Worm (Caenorhabditis elegans): ENCODE data around the gene Y53F4B.27.
A peak's percentile ranks its signal among the peaks of the same experiment; 100 is the strongest.
"Not testable (repeated sequence)": the region's sequence is repeated elsewhere in the genome, so short reads cannot be mapped to it uniquely, and the experiment has no call there.

Gene Y53F4B.27

DNA sequence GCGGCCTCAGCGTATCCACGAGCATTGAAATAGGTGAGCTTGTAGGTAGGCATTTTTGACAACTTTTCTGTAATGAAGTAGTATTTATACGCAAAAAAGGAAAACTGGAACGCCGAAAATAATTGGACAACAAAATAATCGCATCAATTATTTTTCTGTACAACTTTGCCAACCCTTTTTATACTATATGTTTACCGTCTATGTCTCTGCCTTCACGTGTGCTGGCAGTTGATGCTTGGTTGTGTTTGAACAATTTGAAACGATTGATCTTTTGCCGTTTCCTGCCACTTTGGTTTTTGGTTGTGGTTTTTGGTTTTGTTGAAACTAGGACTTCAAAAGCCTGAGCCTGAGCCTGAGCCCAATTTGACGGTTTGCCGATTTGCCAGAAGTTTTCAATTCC, 21.6 kb downstream of the Y53F4B.27 start, which contains the start of gene gst-28:
Gene gst-28, minus strand, starts transcription at position 238 of the 400 bp plus-strand sequence.
- no peak for TF ChIP-seq ztf-11 (tag; optimal IDR thresholded peaks at IDR 0.05)
- TF ChIP-seq sma-9 (GFP tag; optimal IDR thresholded peaks at IDR 0.05): peak; percentile 14
- TF ChIP-seq sma-9 (tag; optimal IDR thresholded peaks at IDR 0.05): no peak

DNA sequence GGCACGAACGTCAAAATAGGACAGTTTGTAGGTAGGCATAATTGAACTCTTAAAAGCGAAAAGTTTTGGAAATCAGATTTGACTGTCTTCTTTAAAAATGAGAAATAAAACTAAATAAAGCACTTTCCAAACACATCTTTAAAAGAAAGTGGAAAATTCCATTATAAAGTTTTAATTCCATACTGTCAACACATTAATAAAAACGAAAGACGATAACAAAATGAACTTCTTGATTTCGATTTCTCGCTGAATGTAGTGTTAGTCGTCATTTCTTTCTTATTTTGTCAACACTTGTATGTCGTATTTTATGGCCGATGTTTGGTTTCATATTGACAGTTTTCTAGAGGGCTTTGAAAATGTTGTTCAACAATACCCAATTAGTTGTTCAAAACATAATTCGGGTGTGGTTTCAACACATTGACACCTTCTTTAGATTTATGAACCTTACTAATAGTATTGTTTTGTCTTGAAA, 24.2 kb downstream of the Y53F4B.27 start, which contains the start of gene gst-29:
Gene gst-29, minus strand, starts transcription at position 51 of the 472 bp plus-strand sequence.
- no peak for TF ChIP-seq F13H6.1 (tag; optimal IDR thresholded peaks at IDR 0.05)
- TF ChIP-seq Y55F3AM.14 (GFP tag; optimal IDR thresholded peaks at IDR 0.05): no peak
- no peak for TF ChIP-seq zag-1 (tag; optimal IDR thresholded peaks at IDR 0.05)
- TF ChIP-seq ztf-4 (tag; optimal IDR thresholded peaks at IDR 0.05): no peak
- no peak for TF ChIP-seq R02D3.7 (tag; optimal IDR thresholded peaks at IDR 0.05)
- TF ChIP-seq nhr-237 (tag; optimal IDR thresholded peaks at IDR 0.05): no peak
- no peak for TF ChIP-seq mdl-1 (tag; optimal IDR thresholded peaks at IDR 0.05)
- no peak for TF ChIP-seq egl-27 (tag; optimal IDR thresholded peaks at IDR 0.05)
- TF ChIP-seq dmd-4 (tag; optimal IDR thresholded peaks at IDR 0.05): no peak
- no peak for TF ChIP-seq ceh-82 (tag; optimal IDR thresholded peaks at IDR 0.05)
- no peak for TF ChIP-seq blmp-1 (tag; optimal IDR thresholded peaks at IDR 0.05; ENCODE audit: insufficient read depth)
- no peak for TF ChIP-seq elt-1 (tag; optimal IDR thresholded peaks at IDR 0.05)
- TF ChIP-seq ztf-11 (tag; optimal IDR thresholded peaks at IDR 0.05): no peak
- no peak for TF ChIP-seq gmeb-1 (tag; optimal IDR thresholded peaks at IDR 0.05)
- TF ChIP-seq lsy-2 (tag; optimal IDR thresholded peaks at IDR 0.05): no peak
- no peak for TF ChIP-seq lin-39 (tag; optimal IDR thresholded peaks at IDR 0.05)
- TF ChIP-seq C34F6.9 (tag; optimal IDR thresholded peaks at IDR 0.05): no peak
- no peak for TF ChIP-seq aly-2 (tag; optimal IDR thresholded peaks at IDR 0.05)

DNA sequence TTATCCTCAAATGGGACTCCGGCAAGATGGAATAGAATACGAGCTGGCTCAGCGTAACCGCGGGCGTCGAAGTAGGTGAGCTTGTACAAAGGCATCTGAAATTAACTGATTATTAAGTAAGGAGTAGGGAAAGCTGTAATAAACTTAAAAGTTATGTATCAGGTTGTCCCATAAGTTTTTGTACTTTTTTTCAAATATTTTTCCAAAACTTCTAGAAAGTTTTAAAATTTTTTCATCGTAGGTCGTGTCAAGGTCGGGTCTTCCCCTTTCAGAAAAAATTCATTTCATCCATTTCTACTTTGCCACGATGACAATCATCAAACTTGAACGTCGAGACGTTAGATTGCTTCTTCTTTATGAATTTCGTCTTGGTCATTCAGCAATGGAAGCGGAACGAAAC, 26.1 kb downstream of the Y53F4B.27 start, which contains the start of gene gst-39:
Gene gst-39, minus strand, starts transcription at position 101 of the 400 bp plus-strand sequence.
- TF ChIP-seq zag-1, mbf-1, ZK546.5 (tag; optimal IDR thresholded peaks at IDR 0.05): not testable (repeated sequence)

DNA sequence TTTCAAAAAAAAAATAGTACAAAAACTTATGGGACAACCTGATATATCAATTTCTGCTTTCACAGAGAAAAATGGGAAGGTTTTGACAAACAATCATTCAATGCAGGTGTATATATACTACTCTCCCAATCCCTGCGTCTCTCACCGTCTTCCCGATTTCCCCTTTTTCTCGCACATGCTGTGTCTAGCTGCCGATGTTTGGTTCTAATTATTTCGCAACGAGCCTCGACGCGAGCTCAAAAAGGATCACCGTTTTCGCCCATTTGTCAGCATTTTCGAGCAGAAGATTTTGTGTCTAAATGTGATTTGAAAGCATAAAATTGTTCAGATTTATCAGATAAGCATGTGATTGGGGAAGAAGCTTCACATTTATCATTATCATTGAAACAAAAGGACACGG, 27.5 kb downstream of the Y53F4B.27 start:
- peak; percentile 11 for TF ChIP-seq sma-9 (GFP tag; optimal IDR thresholded peaks at IDR 0.05)
- no peak for TF ChIP-seq sma-9 (tag; optimal IDR thresholded peaks at IDR 0.05)
- TF ChIP-seq unc-55 (GFP tag; optimal IDR thresholded peaks at IDR 0.05): peak; percentile 58
- TF ChIP-seq skn-1 (tag; optimal IDR thresholded peaks at IDR 0.05): peak; percentile 49
- no peak for TF ChIP-seq nhr-25 (tag; optimal IDR thresholded peaks at IDR 0.05)
- peak; percentile 1 for TF ChIP-seq fos-1 (tag; optimal IDR thresholded peaks at IDR 0.05)
- peak; percentile 5 for TF ChIP-seq gmeb-1 (tag; optimal IDR thresholded peaks at IDR 0.05)
- peak; percentile 57 for TF ChIP-seq C34F6.9 (tag; optimal IDR thresholded peaks at IDR 0.05)
- TF ChIP-seq ama-1 (optimal IDR thresholded peaks at IDR 0.05): no peak
- no peak for TF ChIP-seq zag-1 (tag; optimal IDR thresholded peaks at IDR 0.05)
- peak in 1 of 2 experiments; percentile 1 for TF ChIP-seq lsy-2 (tag; optimal IDR thresholded peaks at IDR 0.05)
- peak; percentile 54 for TF ChIP-seq nhr-129 (tag; optimal IDR thresholded peaks at IDR 0.05)

DNA sequence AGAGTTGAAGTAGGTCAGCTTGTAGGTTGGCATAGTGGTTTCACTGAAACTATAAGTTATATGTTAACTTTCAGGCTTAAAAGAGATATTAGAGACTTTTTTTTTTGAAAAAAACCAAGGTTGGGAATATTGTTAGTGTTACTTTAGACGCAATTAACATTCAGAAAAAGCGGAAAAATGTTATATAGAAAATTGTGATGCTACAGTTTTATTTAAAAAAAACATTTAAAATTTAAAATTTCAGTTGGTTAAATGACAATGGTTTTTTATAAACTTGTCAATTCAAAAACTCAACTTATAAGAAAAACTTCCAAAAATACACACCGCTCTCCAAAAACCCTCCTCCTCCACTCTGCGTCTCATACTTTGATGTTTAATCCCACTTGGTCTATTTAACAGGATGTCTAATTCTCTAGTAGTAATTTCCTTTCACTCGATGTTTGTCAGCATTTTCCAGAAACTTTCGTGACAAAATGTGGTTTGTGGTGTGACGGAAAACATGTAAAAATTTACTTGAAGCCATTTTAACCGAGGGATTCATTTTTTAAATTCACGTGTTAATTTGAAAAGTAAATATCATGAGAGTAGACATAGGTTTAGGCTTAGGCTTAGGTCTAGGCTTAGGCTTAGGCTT, 29.3 kb downstream of the Y53F4B.27 start, which contains the start of gene gst-31:
Gene gst-31, minus strand, starts transcription at position 51 of the 634 bp plus-strand sequence.
- no peak for TF ChIP-seq lin-11 (tag; optimal IDR thresholded peaks at IDR 0.05)
- TF ChIP-seq C34F6.9 (tag; optimal IDR thresholded peaks at IDR 0.05): peak; percentile 9
- TF ChIP-seq unc-55 (GFP tag; optimal IDR thresholded peaks at IDR 0.05): peak; percentile 67

DNA sequence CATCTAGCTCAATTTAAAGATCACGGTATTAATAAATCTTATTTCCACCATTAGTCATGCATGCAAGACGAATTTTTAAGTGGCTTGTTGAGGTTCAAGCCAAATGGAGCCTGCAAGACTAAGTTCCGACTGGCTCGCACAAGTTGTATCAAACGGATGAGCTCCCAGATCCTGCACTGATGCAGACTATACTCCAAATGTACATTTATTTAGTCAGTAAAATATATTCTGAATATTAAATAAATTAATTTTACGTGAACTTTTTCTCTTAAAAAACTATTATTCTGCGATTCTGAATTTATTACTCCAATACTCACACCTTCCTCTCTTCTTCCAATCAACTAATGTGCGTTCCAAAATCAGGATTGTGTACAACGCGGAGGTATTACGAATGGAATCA, 29.9 kb downstream of the Y53F4B.27 start, which contains the start of gene Y53F4B.36:
Gene Y53F4B.36, plus strand, starts transcription at position 301 of the 400 bp plus-strand sequence.
- TF ChIP-seq zag-1 (tag; optimal IDR thresholded peaks at IDR 0.05): no peak
- no peak for TF ChIP-seq nhr-25 (tag; optimal IDR thresholded peaks at IDR 0.05)
- TF ChIP-seq nhr-12 (tag; optimal IDR thresholded peaks at IDR 0.05): no peak
- TF ChIP-seq nhr-129 (tag; optimal IDR thresholded peaks at IDR 0.05): no peak
- no peak for TF ChIP-seq aly-2 (tag; optimal IDR thresholded peaks at IDR 0.05)
- TF ChIP-seq ztf-1 (GFP tag; conservative IDR thresholded peaks at IDR 0.05): no peak
- TF ChIP-seq peb-1 (tag; optimal IDR thresholded peaks at IDR 0.05): no peak

All from whole organism, L2 larva.